Worm (Caenorhabditis elegans) whole organism, L1 larva: ENCODE data around the gene ubxn-6.

Source experiments
- aly-2 ChIP-seq: fragments of 150-350 bp; optimal IDR thresholded peaks from 2 replicates; lab custom pipeline; 2014; ENCODE audit warnings: missing biosample characterization, missing genetic modification characterization
- ces-1 ChIP-seq: fragments of 150-350 bp; optimal IDR thresholded peaks from 2 replicates; lab custom pipeline; 2014; ENCODE audit warnings: missing biosample characterization, missing genetic modification reagents, missing genetic modification characterization
- egl-27 ChIP-seq, 2 experiments: fragments of 150-350 bp in 1 of 2; sonication (generic microtip); optimal IDR thresholded peaks; 3 replicates each; lab custom pipeline; 2017 to 2018; ENCODE audit warnings: missing biosample characterization in 2 of 2, missing genetic modification characterization in 2 of 2, missing genetic modification reagents in 2 of 2
- lin-39 ChIP-seq: fragments of 150-350 bp; optimal IDR thresholded peaks from 2 replicates; lab custom pipeline; 2014; ENCODE audit warnings: missing biosample characterization, missing genetic modification reagents, missing genetic modification characterization
- nhr-12 ChIP-seq: sonication (generic microtip); optimal IDR thresholded peaks from 2 replicates; lab custom pipeline; 2017; ENCODE audit warnings: missing biosample characterization, missing genetic modification characterization
- nhr-237 ChIP-seq: fragments of 150-350 bp; optimal IDR thresholded peaks from 2 replicates; lab custom pipeline; 2014; ENCODE audit warnings: missing biosample characterization, missing genetic modification characterization
- nhr-28 ChIP-seq: fragments of 150-350 bp; optimal IDR thresholded peaks from 2 replicates; lab custom pipeline; 2014; ENCODE audit warnings: missing biosample characterization, missing genetic modification characterization
- nhr-85 ChIP-seq: sonication (generic microtip); peaks from one replicate; lab custom pipeline; 2016; ENCODE audit warnings: missing genetic modification characterization, inconsistent platforms, missing compliant biosample characterization
- tlp-1 ChIP-seq: fragments of 150-350 bp; optimal IDR thresholded peaks from 2 replicates; lab custom pipeline; 2014; ENCODE audit warnings: missing biosample characterization, missing genetic modification characterization
- unc-130 ChIP-seq: fragments of 150-350 bp; optimal IDR thresholded peaks from 2 replicates; lab custom pipeline; 2017; ENCODE audit warnings: missing biosample characterization, missing genetic modification characterization, inconsistent platforms
- zag-1 ChIP-seq: fragments of 150-350 bp; optimal IDR thresholded peaks from 2 replicates; lab custom pipeline; 2014; ENCODE audit warnings: missing biosample characterization, missing genetic modification characterization

- TF ChIP-seq nhr-12 (tag; lab: Kevin White, UChicago) (no peak), nhr-28 (no peak), ces-1 (GFP tag; lab: Kevin White, UChicago) (no peak), lin-39 (tag; lab: Kevin White, UChicago) (no peak), nhr-85 (tag; lab: Kevin White, UChicago) (no peak), zag-1 (tag; lab: Kevin White, UChicago) (no peak), tlp-1 (tag; lab: Kevin White, UChicago) (no peak), unc-130 (tag; lab: Kevin White, UChicago) (no peak), aly-2 (tag; lab: Kevin White, UChicago) (no peak), nhr-237 (tag; lab: Kevin White, UChicago) (no peak), egl-27 (tag; optimal IDR thresholded peaks at IDR 0.05; lab: Kevin White, UChicago) (no peak)
Observed at ce11 chrIV:4795111-4795510, 14.2 kb downstream of the ubxn-6 start.
